Fruit fly (Drosophila melanogaster) whole organism: ENCODE measurements around the gene zye.

Experiments
- CG8478 ChIP-seq: fragments of >200 bp; optimal IDR thresholded peaks from 2 replicates; lab custom pipeline; 2018; ENCODE audit warnings: inconsistent platforms
- Dll ChIP-seq: fragments of >200 bp; optimal IDR thresholded peaks from 2 replicates; lab custom pipeline; 2017
- EcR ChIP-seq, 2 experiments: fragments of >200 bp; optimal IDR thresholded peaks; 2 replicates each; lab custom pipeline; 2017; ENCODE audit warnings: missing biosample characterization in 2 of 2, missing genetic modification characterization in 2 of 2, missing genetic modification reagents in 2 of 2
- pan ChIP-seq: fragments of >200 bp; optimal IDR thresholded peaks from 2 replicates; lab custom pipeline; 2017
- psq ChIP-seq: fragments of >200 bp; optimal IDR thresholded peaks from 2 replicates; lab custom pipeline; 2017
- usp ChIP-seq: fragments of >200 bp; optimal IDR thresholded peaks from 2 replicates; lab custom pipeline; 2017; ENCODE audit warnings: missing biosample characterization, missing genetic modification characterization, mixed read lengths

zye gene

dm6 chr3L:20385408-20385807 is 28.0 kb upstream of the zye start:
- no peak for TF ChIP-seq usp
- no peak for TF ChIP-seq Dll (lab: Kevin White, UChicago)
- TF ChIP-seq psq (lab: Kevin White, UChicago), result no peak
- TF ChIP-seq EcR (GFP tag; optimal IDR thresholded peaks at IDR 0.05; lab: Kevin White, UChicago), result no peak

- no peak for TF ChIP-seq CG8478
- TF ChIP-seq Dll (lab: Kevin White, UChicago), result no peak
- no peak for TF ChIP-seq pan
- TF ChIP-seq EcR (GFP tag; optimal IDR thresholded peaks at IDR 0.05; lab: Kevin White, UChicago), result no peak
- TF ChIP-seq usp, result no peak
- no peak for TF ChIP-seq psq (lab: Kevin White, UChicago)
Measured at dm6 chr3L:20385969-20386370, 27.4 kb upstream of the zye start.

dm6 chr3L:20387038-20387842 is 26.2 kb upstream of the zye start:
- TF ChIP-seq EcR (GFP tag; optimal IDR thresholded peaks at IDR 0.05; lab: Kevin White, UChicago) (no peak), pan (no peak)

dm6 chr3L:20387843-20388163 is 25.6 kb upstream of the zye start:
- TF ChIP-seq usp, result no peak
- no peak for TF ChIP-seq EcR (GFP tag; optimal IDR thresholded peaks at IDR 0.05; lab: Kevin White, UChicago)
- no peak for TF ChIP-seq CG8478
- no peak for TF ChIP-seq Dll (lab: Kevin White, UChicago)
- no peak for TF ChIP-seq psq (lab: Kevin White, UChicago)

dm6 chr3L:20388983-20389382 is 24.4 kb upstream of the zye start:
- no peak for TF ChIP-seq EcR (GFP tag; optimal IDR thresholded peaks at IDR 0.05; lab: Kevin White, UChicago)

dm6 chr3L:20393357-20393756 is 20.0 kb upstream of the zye start, which contains the start of gene CG33969:
TSS of gene CG33969 (minus strand) at chr3L:20393553.
- TF ChIP-seq pan (no peak), Dll (lab: Kevin White, UChicago) (no peak), EcR (GFP tag; optimal IDR thresholded peaks at IDR 0.05; lab: Kevin White, UChicago) (no peak), psq (lab: Kevin White, UChicago) (no peak), CG8478 (no peak), usp (no peak)

- TF ChIP-seq usp, result no peak
- no peak for TF ChIP-seq CG8478
- no peak for TF ChIP-seq Dll (lab: Kevin White, UChicago)
- TF ChIP-seq psq (lab: Kevin White, UChicago), result no peak
- TF ChIP-seq pan, result peak; percentile 67
- TF ChIP-seq EcR (GFP tag; optimal IDR thresholded peaks at IDR 0.05; lab: Kevin White, UChicago), result no peak
Measured at dm6 chr3L:20395257-20395909, 18.0 kb upstream of the zye start.

dm6 chr3L:20396047-20396446 is 17.4 kb upstream of the zye start:
- no peak for TF ChIP-seq EcR (GFP tag; optimal IDR thresholded peaks at IDR 0.05; lab: Kevin White, UChicago)
- TF ChIP-seq CG8478, result no peak
- no peak for TF ChIP-seq Dll (lab: Kevin White, UChicago)
- TF ChIP-seq pan, result no peak
- TF ChIP-seq usp, result no peak
- TF ChIP-seq psq (lab: Kevin White, UChicago), result no peak

dm6 chr3L:20397770-20398169 is 15.6 kb upstream of the zye start:
- TF ChIP-seq CG8478 (no peak), Dll (lab: Kevin White, UChicago) (no peak), pan (no peak), EcR (GFP tag; optimal IDR thresholded peaks at IDR 0.05; lab: Kevin White, UChicago) (no peak), psq (lab: Kevin White, UChicago) (no peak)

- TF ChIP-seq EcR (GFP tag; optimal IDR thresholded peaks at IDR 0.05; lab: Kevin White, UChicago) (no peak), pan (no peak), psq (lab: Kevin White, UChicago) (no peak), Dll (lab: Kevin White, UChicago) (no peak), usp (no peak), CG8478 (no peak)
Measured at dm6 chr3L:20398243-20399222, 14.9 kb upstream of the zye start.

- no peak for TF ChIP-seq pan
- TF ChIP-seq psq (lab: Kevin White, UChicago), result no peak
- TF ChIP-seq Dll (lab: Kevin White, UChicago), result no peak
- TF ChIP-seq usp, result no peak
- no peak for TF ChIP-seq EcR (GFP tag; optimal IDR thresholded peaks at IDR 0.05; lab: Kevin White, UChicago)
- TF ChIP-seq CG8478, result no peak
Measured at dm6 chr3L:20399550-20400109, 13.8 kb upstream of the zye start.

dm6 chr3L:20400515-20400914 is 12.9 kb upstream of the zye start:
- TF ChIP-seq CG8478 (no peak), psq (lab: Kevin White, UChicago) (no peak), pan (no peak), Dll (lab: Kevin White, UChicago) (no peak), EcR (GFP tag; optimal IDR thresholded peaks at IDR 0.05; lab: Kevin White, UChicago) (no peak), usp (no peak)
